Fruit fly (Drosophila melanogaster) whole organism, embryonic: ENCODE data around the gene CG42580.
A peak's percentile ranks its signal among the peaks of the same experiment; 100 is the strongest.

ENCODE experiments used
- Adf1 ChIP-seq: fragments of 200-800 bp; sonication (Bioruptor generic); IDR thresholded peaks from 2 replicates; pipeline ENCODE4 v1.3.6; 2022; ENCODE audit warnings: missing biosample characterization, missing genetic modification characterization
- Antp ChIP-seq: fragments of 200-800 bp; sonication (Bioruptor generic); optimal IDR thresholded peaks from 3 replicates; lab custom pipeline; 2016; ENCODE audit warnings: missing biosample characterization, missing genetic modification characterization
- Atf-2 ChIP-seq: fragments of 200-800 bp; sonication (Bioruptor generic); optimal IDR thresholded peaks from 2 replicates; lab custom pipeline; 2016; ENCODE audit warnings: missing biosample characterization, missing genetic modification characterization
- B-H2 ChIP-seq: fragments of 200-800 bp; sonication (Bioruptor generic); optimal IDR thresholded peaks from 2 replicates; lab custom pipeline; 2018; ENCODE audit warnings: missing biosample characterization, mild to moderate bottlenecking, missing genetic modification characterization
- CG10543 ChIP-seq: fragments of 200-800 bp; sonication (Bioruptor generic); optimal IDR thresholded peaks from 3 replicates; lab custom pipeline; 2017; ENCODE audit warnings: missing biosample characterization, mild to moderate bottlenecking, missing genetic modification characterization, moderate library complexity
- CG12071 ChIP-seq: fragments of 200-800 bp; sonication (Bioruptor generic); optimal IDR thresholded peaks from 3 replicates; lab custom pipeline; 2018; ENCODE audit warnings: missing biosample characterization, mild to moderate bottlenecking, missing genetic modification characterization
- CG12236 ChIP-seq: fragments of 200-800 bp; sonication (Bioruptor generic); optimal IDR thresholded peaks from 2 replicates; lab custom pipeline; 2016; ENCODE audit warnings: missing biosample characterization, missing genetic modification characterization
- CG12659 ChIP-seq: fragments of 200-800 bp; sonication (Bioruptor generic); optimal IDR thresholded peaks from 3 replicates; lab custom pipeline; 2017; ENCODE audit warnings: mild to moderate bottlenecking, missing biosample characterization, missing genetic modification reagents, missing genetic modification characterization
- CG12769 ChIP-seq: fragments of 200-800 bp; sonication (Bioruptor generic); optimal IDR thresholded peaks from 2 replicates; lab custom pipeline; 2019; ENCODE audit warnings: missing biosample characterization, mild to moderate bottlenecking, missing genetic modification characterization, moderate library complexity
- CG15011 ChIP-seq: fragments of 200-800 bp; sonication (Bioruptor generic); optimal IDR thresholded peaks from 3 replicates; lab custom pipeline; 2018; ENCODE audit warnings: missing biosample characterization, mild to moderate bottlenecking, missing genetic modification characterization
- CG1647 ChIP-seq: fragments of 200-800 bp; sonication (Bioruptor generic); optimal IDR thresholded peaks from 3 replicates; lab custom pipeline; 2016; ENCODE audit warnings: missing biosample characterization, missing genetic modification characterization
- CG17385 ChIP-seq: fragments of 200-800 bp; sonication (Bioruptor generic); optimal IDR thresholded peaks from 3 replicates; lab custom pipeline; 2018; ENCODE audit warnings: missing biosample characterization, mild to moderate bottlenecking, missing genetic modification characterization
- CG18011 ChIP-seq: fragments of 200-800 bp; sonication (Bioruptor generic); optimal IDR thresholded peaks from 2 replicates; lab custom pipeline; 2017; ENCODE audit warnings: missing biosample characterization, missing genetic modification characterization, mild to moderate bottlenecking, moderate library complexity, missing genotype
- CG18764 ChIP-seq: fragments of 200-800 bp; sonication (Bioruptor generic); optimal IDR thresholded peaks from 3 replicates; lab custom pipeline; 2016; ENCODE audit warnings: missing biosample characterization, missing genetic modification characterization
- CG2678 ChIP-seq: fragments of 200-800 bp; sonication (Bioruptor generic); optimal IDR thresholded peaks from 3 replicates; lab custom pipeline; 2019; ENCODE audit warnings: missing biosample characterization, mild to moderate bottlenecking, missing genetic modification characterization, moderate library complexity
- CG30431 ChIP-seq: fragments of 200-800 bp; sonication (Bioruptor generic); optimal IDR thresholded peaks from 2 replicates; lab custom pipeline; 2017; ENCODE audit warnings: missing biosample characterization, missing genetic modification characterization
- CG33213 ChIP-seq: fragments of 200-800 bp; sonication (Bioruptor generic); optimal IDR thresholded peaks from 3 replicates; lab custom pipeline; 2016; ENCODE audit warnings: missing biosample characterization, missing genetic modification characterization
- CG4328 ChIP-seq: fragments of 200-800 bp; sonication (Bioruptor generic); optimal IDR thresholded peaks from 3 replicates; lab custom pipeline; 2017; ENCODE audit warnings: missing biosample characterization, missing genetic modification reagents, missing genetic modification characterization
- CG6854 ChIP-seq: fragments of 200-800 bp; sonication (Bioruptor generic); optimal IDR thresholded peaks from 3 replicates; lab custom pipeline; 2017; ENCODE audit warnings: missing biosample characterization, mild to moderate bottlenecking, missing genetic modification characterization
- CG7556 ChIP-seq: fragments of 200-800 bp; sonication (Bioruptor generic); optimal IDR thresholded peaks from 2 replicates; lab custom pipeline; 2017; ENCODE audit warnings: missing biosample characterization, mild to moderate bottlenecking, missing genetic modification characterization
- CG7745 ChIP-seq: fragments of 200-800 bp; sonication (Bioruptor generic); optimal IDR thresholded peaks from 2 replicates; lab custom pipeline; 2018; ENCODE audit warnings: missing biosample characterization, mild to moderate bottlenecking, missing genetic modification characterization, moderate library complexity
- CG9609 ChIP-seq: fragments of 200-800 bp; sonication (Bioruptor generic); optimal IDR thresholded peaks from 3 replicates; lab custom pipeline; 2016; ENCODE audit warnings: missing biosample characterization, missing genetic modification characterization
- CHES-1-like ChIP-seq: fragments of 200-800 bp; sonication (Bioruptor generic); optimal IDR thresholded peaks from 2 replicates; lab custom pipeline; 2016; ENCODE audit warnings: missing biosample characterization, missing genetic modification characterization
- Dek ChIP-seq: fragments of 200-800 bp; sonication (Bioruptor generic); optimal IDR thresholded peaks from 3 replicates; lab custom pipeline; 2019; ENCODE audit warnings: missing biosample characterization, mild to moderate bottlenecking, missing genetic modification characterization, moderate library complexity
- Dref ChIP-seq: fragments of 200-800 bp; sonication (Bioruptor generic); IDR thresholded peaks from 2 replicates; pipeline ENCODE4 v1.3.6; 2022; ENCODE audit warnings: missing biosample characterization, missing genetic modification characterization
- E2f1 ChIP-seq: fragments of 200-800 bp; sonication (Bioruptor generic); IDR thresholded peaks from 2 replicates; pipeline ENCODE4 v1.3.6; 2022; ENCODE audit warnings: missing biosample characterization, missing genetic modification characterization
- Eip74EF ChIP-seq, 2 experiments: fragments of 200-800 bp in 1 of 2; fragments of >200 bp in 1 of 2; sonication (Bioruptor generic) in 1 of 2; optimal IDR thresholded peaks; 2 replicates each; lab custom pipeline; 2017 to 2019; ENCODE audit warnings: missing biosample characterization in 2 of 2, missing genetic modification characterization in 2 of 2, mild to moderate bottlenecking in 1 of 2, moderate library complexity in 1 of 2
- HmgD ChIP-seq: fragments of 200-800 bp; sonication (Bioruptor generic); optimal IDR thresholded peaks from 3 replicates; lab custom pipeline; 2016; ENCODE audit warnings: missing biosample characterization, missing genetic modification characterization
- Jarid2 ChIP-seq: fragments of 200-800 bp; sonication (Bioruptor generic); optimal IDR thresholded peaks from 3 replicates; lab custom pipeline; 2017; ENCODE audit warnings: mild to moderate bottlenecking, missing biosample characterization, missing genetic modification reagents, missing genetic modification characterization
- Myb ChIP-seq: fragments of 200-800 bp; sonication (Bioruptor generic); optimal IDR thresholded peaks from 2 replicates; lab custom pipeline; 2016; ENCODE audit warnings: missing biosample characterization, missing genetic modification characterization
- Nf-YC ChIP-seq: fragments of 200-800 bp; optimal IDR thresholded peaks from 3 replicates; lab custom pipeline; 2019; ENCODE audit warnings: missing biosample characterization, mild to moderate bottlenecking, missing genetic modification characterization, moderate library complexity
- Pdp1 ChIP-seq, 2 experiments: fragments of 200-800 bp; sonication (Bioruptor generic); optimal IDR thresholded peaks; 3 replicates each; lab custom pipeline; 2016; ENCODE audit warnings: missing biosample characterization in 2 of 2, missing genetic modification characterization in 2 of 2, mild to moderate bottlenecking in 1 of 2, moderate library complexity in 1 of 2
- Rfx ChIP-seq: fragments of 200-800 bp; sonication (Bioruptor generic); IDR thresholded peaks from 2 replicates; pipeline ENCODE4 v1.3.6; 2022; ENCODE audit warnings: missing biosample characterization, missing genetic modification characterization
- Scr ChIP-seq: fragments of 200-800 bp; sonication (Bioruptor generic); IDR thresholded peaks from 2 replicates; pipeline ENCODE4 v1.3.6; 2022; ENCODE audit warnings: missing biosample characterization, missing genetic modification characterization; ENCODE audit not compliant: partially characterized antibody
- cg ChIP-seq: fragments of 200-800 bp; sonication (Bioruptor generic); optimal IDR thresholded peaks from 3 replicates; lab custom pipeline; 2019; ENCODE audit warnings: missing biosample characterization, mild to moderate bottlenecking, missing genetic modification characterization, moderate library complexity
- gcm2 ChIP-seq: fragments of 200-800 bp; sonication (Bioruptor generic); optimal IDR thresholded peaks from 2 replicates; lab custom pipeline; 2016; ENCODE audit warnings: missing biosample characterization, missing genetic modification characterization
- jigr1 ChIP-seq: fragments of 200-800 bp; sonication (Bioruptor generic); IDR thresholded peaks from 3 replicates; pipeline ENCODE4 v1.3.6; 2022; ENCODE audit warnings: missing biosample characterization, missing genetic modification characterization
- jing ChIP-seq: fragments of 200-800 bp; sonication (Bioruptor generic); optimal IDR thresholded peaks from 2 replicates; lab custom pipeline; 2018; ENCODE audit warnings: missing biosample characterization, mild to moderate bottlenecking, missing genetic modification characterization
- kni ChIP-seq: fragments of 200-800 bp; sonication (Bioruptor generic); optimal IDR thresholded peaks from 3 replicates; lab custom pipeline; 2017; ENCODE audit warnings: mild to moderate bottlenecking, missing biosample characterization, missing genetic modification reagents, missing genetic modification characterization
- luna ChIP-seq: fragments of 200-800 bp; sonication (Bioruptor generic); optimal IDR thresholded peaks from 2 replicates; lab custom pipeline; 2016; ENCODE audit warnings: missing biosample characterization, missing genetic modification characterization
- nom ChIP-seq: fragments of 200-800 bp; sonication (Bioruptor generic); optimal IDR thresholded peaks from 2 replicates; lab custom pipeline; 2017; ENCODE audit warnings: missing biosample characterization, missing genetic modification characterization, mild to moderate bottlenecking, moderate library complexity, missing genetic modification reagents
- pros ChIP-seq: fragments of 200-800 bp; sonication (Bioruptor generic); optimal IDR thresholded peaks from 3 replicates; lab custom pipeline; 2019; ENCODE audit warnings: missing biosample characterization, mild to moderate bottlenecking, missing genetic modification characterization, moderate library complexity
- scrt ChIP-seq: fragments of 200-800 bp; sonication (Bioruptor generic); optimal IDR thresholded peaks from 2 replicates; lab custom pipeline; 2018; ENCODE audit warnings: missing biosample characterization, mild to moderate bottlenecking, missing genetic modification characterization, moderate library complexity
- shn ChIP-seq: fragments of 200-800 bp; sonication (Bioruptor generic); optimal IDR thresholded peaks from 3 replicates; lab custom pipeline; 2016; ENCODE audit warnings: missing biosample characterization, missing genetic modification characterization
- slbo ChIP-seq: fragments of 200-800 bp; sonication (Bioruptor generic); IDR thresholded peaks from 2 replicates; pipeline ENCODE4 v1.3.6; 2022; ENCODE audit warnings: missing biosample characterization, missing genetic modification characterization
- sna ChIP-seq: fragments of 200-800 bp; sonication (Bioruptor generic); IDR thresholded peaks from 2 replicates; pipeline ENCODE4 v1.3.6; 2022; ENCODE audit warnings: missing biosample characterization, missing genetic modification characterization; ENCODE audit not compliant: partially characterized antibody
- tap ChIP-seq: fragments of 200-800 bp; optimal IDR thresholded peaks from 3 replicates; lab custom pipeline; 2019; ENCODE audit warnings: missing biosample characterization, mild to moderate bottlenecking, missing genetic modification characterization, moderate library complexity
- tna ChIP-seq: fragments of 200-800 bp; sonication (Bioruptor generic); IDR thresholded peaks from 2 replicates; pipeline ENCODE4 v1.3.6; 2022; ENCODE audit warnings: missing biosample characterization, missing genetic modification characterization; ENCODE audit not compliant: partially characterized antibody
- vvl ChIP-seq: fragments of 200-800 bp; sonication (Bioruptor generic); IDR thresholded peaks from 2 replicates; pipeline ENCODE4 v1.3.6; 2022; ENCODE audit warnings: missing biosample characterization, missing genetic modification characterization
- zfh2 ChIP-seq: fragments of 200-800 bp; sonication (Bioruptor generic); optimal IDR thresholded peaks from 2 replicates; lab custom pipeline; 2016; ENCODE audit warnings: missing biosample characterization, missing genetic modification characterization

CG42580 gene

dm6 chrX:20524754-20525236, 49.3 kb upstream of the CG42580 start, which contains the start of gene Tak1 (continued):
- TF ChIP-seq CG12769 (tag; lab: Kevin White, UChicago) (peak; percentile 54), E2f1 (GFP tag; lab: Robert Waterston, UW) (peak; percentile 58), CG12659 (GFP tag; lab: Kevin White, UChicago) (peak; percentile 74), CG1647 (GFP tag; lab: Kevin White, UChicago) (peak; percentile 18), kni (GFP tag; lab: Kevin White, UChicago) (no peak), CG2678 (tag; lab: Kevin White, UChicago) (peak; percentile 34), CG12071 (GFP tag; lab: Kevin White, UChicago) (no peak), jigr1 (GFP tag; lab: Robert Waterston, UW) (no peak), nom (GFP tag; lab: Kevin White, UChicago) (no peak), CG6854 (no peak), CG7745 (no peak), shn (GFP tag; lab: Kevin White, UChicago) (peak; percentile 22), cg (no peak), CG33213 (GFP tag; lab: Kevin White, UChicago) (peak; percentile 69), CG4328 (GFP tag; lab: Kevin White, UChicago) (peak; percentile 44), CG30431 (peak; percentile 49), scrt (GFP tag; lab: Kevin White, UChicago) (no peak), CG18011 (GFP tag; lab: Kevin White, UChicago) (no peak), Antp (peak; percentile 67), Eip74EF (GFP tag; optimal IDR thresholded peaks at IDR 0.05; lab: Kevin White, UChicago) (no peak), CHES-1-like (GFP tag; lab: Kevin White, UChicago) (no peak), Scr (GFP tag; lab: Robert Waterston, UW) (peak; percentile 75), tap (tag; lab: Kevin White, UChicago) (no peak), pros (GFP tag; lab: Kevin White, UChicago) (no peak), jing (GFP tag; lab: Kevin White, UChicago) (peak; percentile 26), Myb (GFP tag; lab: Kevin White, UChicago) (peak; percentile 67), gcm2 (GFP tag; lab: Kevin White, UChicago) (no peak), luna (GFP tag; lab: Kevin White, UChicago) (no peak), B-H2 (peak; percentile 17), Pdp1 (GFP tag; optimal IDR thresholded peaks at IDR 0.05; lab: Kevin White, UChicago) (peak; percentile 1 to 52), Adf1 (no peak), CG17385 (GFP tag; lab: Kevin White, UChicago) (no peak), Dref (GFP tag; lab: Robert Waterston, UW) (peak; percentile 84), HmgD (GFP tag; lab: Kevin White, UChicago) (peak; percentile 19), Atf-2 (GFP tag; lab: Kevin White, UChicago) (peak; percentile 65), CG9609 (GFP tag; lab: Kevin White, UChicago) (peak; percentile 59), sna (GFP tag; lab: Robert Waterston, UW) (peak; percentile 84; the same call in 1 of the 2 replicates), Rfx (GFP tag; lab: Robert Waterston, UW) (peak; percentile 79), zfh2 (GFP tag; lab: Kevin White, UChicago) (no peak), CG10543 (GFP tag; lab: Kevin White, UChicago) (peak; percentile 28), CG7556 (no peak), tna (GFP tag; lab: Robert Waterston, UW) (peak; percentile 92), vvl (peak; percentile 62; the same call in 1 of the 2 replicates), Nf-YC (tag; lab: Kevin White, UChicago) (peak; percentile 34), slbo (GFP tag; lab: Robert Waterston, UW) (peak; percentile 79), Jarid2 (GFP tag; lab: Kevin White, UChicago) (peak; percentile 36), CG18764 (GFP tag; lab: Kevin White, UChicago) (peak; percentile 98), CG12236 (GFP tag; lab: Kevin White, UChicago) (no peak), Dek (tag; lab: Kevin White, UChicago) (peak; percentile 5), CG15011 (GFP tag; lab: Kevin White, UChicago) (no peak)
